Fruit fly (Drosophila melanogaster): ENCODE measurements around the gene Eig71Ej.

- TF ChIP-seq h (GFP tag; optimal IDR thresholded peaks at IDR 0.05) (no peak), psq (GFP tag; optimal IDR thresholded peaks at IDR 0.05) (no peak), dmrt93B (GFP tag; optimal IDR thresholded peaks at IDR 0.05) (no peak), Jra (GFP tag; optimal IDR thresholded peaks at IDR 0.05) (no peak), usp (GFP tag; optimal IDR thresholded peaks at IDR 0.05) (no peak), GATAd (GFP tag; optimal IDR thresholded peaks at IDR 0.05) (no peak), fru (GFP tag; optimal IDR thresholded peaks at IDR 0.05) (no peak), N (GFP tag; optimal IDR thresholded peaks at IDR 0.05) (no peak), OdsH (GFP tag; optimal IDR thresholded peaks at IDR 0.05) (no peak), dsf (GFP tag; optimal IDR thresholded peaks at IDR 0.05; ENCODE audit: borderline replicate concordance) (no peak), Rel (GFP tag; optimal IDR thresholded peaks at IDR 0.05) (no peak), Rel (tag; optimal IDR thresholded peaks at IDR 0.05) (no peak), Hnf4 (GFP tag; optimal IDR thresholded peaks at IDR 0.05) (no peak), HLH106 (tag; optimal IDR thresholded peaks at IDR 0.05) (no peak)
Measured at dm6 chr3L:15664199-15664794, 3.5 kb upstream of the Eig71Ej start.
